Fruit fly (Drosophila melanogaster) whole organism, embryonic: ENCODE measurements around the gene CG11279.

Source experiments
- Abd-B ChIP-seq: fragments of 200-800 bp; sonication (Bioruptor generic); optimal IDR thresholded peaks from 2 replicates; lab custom pipeline; 2018; ENCODE audit warnings: missing biosample characterization, mild to moderate bottlenecking, missing genetic modification characterization, moderate library complexity
- Bgb ChIP-seq: fragments of 200-800 bp; sonication (Bioruptor generic); IDR thresholded peaks from 2 replicates; pipeline ENCODE4 v1.3.6; 2022; ENCODE audit warnings: missing biosample characterization, missing genetic modification characterization; ENCODE audit not compliant: partially characterized antibody
- CG10209 ChIP-seq: fragments of 200-800 bp; sonication (Bioruptor generic); optimal IDR thresholded peaks from 3 replicates; lab custom pipeline; 2017; ENCODE audit warnings: missing biosample characterization, mild to moderate bottlenecking, missing genetic modification characterization, missing genetic modification reagents
- CG1024 ChIP-seq: fragments of 200-800 bp; sonication (Bioruptor generic); IDR thresholded peaks from 2 replicates; pipeline ENCODE4 v1.3.6; 2022; ENCODE audit warnings: missing biosample characterization, missing genetic modification characterization
- CG12391 ChIP-seq: fragments of 200-800 bp; sonication (Bioruptor generic); optimal IDR thresholded peaks from 3 replicates; lab custom pipeline; 2018; ENCODE audit warnings: missing biosample characterization, mild to moderate bottlenecking, missing genetic modification characterization, moderate library complexity
- CG13287 ChIP-seq: fragments of 200-800 bp; sonication (Bioruptor generic); IDR thresholded peaks from 2 replicates; pipeline ENCODE4 v1.3.6; 2022; ENCODE audit warnings: missing biosample characterization, missing genetic modification characterization; ENCODE audit not compliant: partially characterized antibody
- CG13424 ChIP-seq: fragments of 200-800 bp; sonication (Bioruptor generic); optimal IDR thresholded peaks from 2 replicates; lab custom pipeline; 2019; ENCODE audit warnings: missing biosample characterization, mild to moderate bottlenecking, missing genetic modification characterization, moderate library complexity
- CG15269 ChIP-seq: fragments of 200-800 bp; sonication (Bioruptor generic); optimal IDR thresholded peaks from 2 replicates; lab custom pipeline; 2018; ENCODE audit warnings: missing biosample characterization, mild to moderate bottlenecking, missing genetic modification characterization, moderate library complexity
- CG15601 ChIP-seq: fragments of 200-800 bp; sonication (Bioruptor generic); optimal IDR thresholded peaks from 3 replicates; lab custom pipeline; 2019; ENCODE audit warnings: missing biosample characterization, mild to moderate bottlenecking, missing genetic modification characterization, moderate library complexity
- CG1603 ChIP-seq: fragments of 200-800 bp; sonication (Bioruptor generic); optimal IDR thresholded peaks from 2 replicates; lab custom pipeline; 2019; ENCODE audit warnings: missing biosample characterization, mild to moderate bottlenecking, missing genetic modification characterization, moderate library complexity
- CG16813 ChIP-seq: fragments of 200-800 bp; sonication (Bioruptor generic); IDR thresholded peaks from 3 replicates; pipeline ENCODE4 v1.3.6; 2022; ENCODE audit warnings: missing biosample characterization, missing genetic modification characterization; ENCODE audit not compliant: partially characterized antibody
- CG30403 ChIP-seq: fragments of 200-800 bp; sonication (Bioruptor generic); optimal IDR thresholded peaks from 3 replicates; lab custom pipeline; 2016; ENCODE audit warnings: missing biosample characterization, missing genetic modification characterization
- CG3163 ChIP-seq: fragments of 200-800 bp; sonication (Bioruptor generic); optimal IDR thresholded peaks from 3 replicates; lab custom pipeline; 2016; ENCODE audit warnings: missing biosample characterization, missing genetic modification characterization
- CG33557 ChIP-seq: fragments of 200-800 bp; sonication (Bioruptor generic); optimal IDR thresholded peaks from 2 replicates; lab custom pipeline; 2019; ENCODE audit warnings: missing biosample characterization, mild to moderate bottlenecking, missing genetic modification characterization, moderate library complexity
- CG3995 ChIP-seq: fragments of 200-800 bp; sonication (Bioruptor generic); optimal IDR thresholded peaks from 3 replicates; lab custom pipeline; 2016; ENCODE audit warnings: missing biosample characterization, missing genetic modification characterization
- CG4707 ChIP-seq: fragments of 200-800 bp; sonication (Bioruptor generic); optimal IDR thresholded peaks from 2 replicates; lab custom pipeline; 2018; ENCODE audit warnings: missing biosample characterization, mild to moderate bottlenecking, missing genetic modification characterization, moderate library complexity
- CG6654 ChIP-seq: fragments of 200-800 bp; sonication (Bioruptor generic); optimal IDR thresholded peaks from 2 replicates; lab custom pipeline; 2017; ENCODE audit warnings: missing biosample characterization, mild to moderate bottlenecking, missing genetic modification characterization
- CG9817 ChIP-seq: fragments of 200-800 bp; sonication (Bioruptor generic); optimal IDR thresholded peaks from 2 replicates; lab custom pipeline; 2018; ENCODE audit warnings: missing biosample characterization, mild to moderate bottlenecking, missing genetic modification characterization, moderate library complexity
- CoRest ChIP-seq: fragments of 200-800 bp; sonication (Bioruptor generic); optimal IDR thresholded peaks from 3 replicates; lab custom pipeline; 2018; ENCODE audit warnings: missing biosample characterization, mild to moderate bottlenecking, missing genetic modification characterization, moderate library complexity
- H15 ChIP-seq: fragments of 200-800 bp; sonication (Bioruptor generic); IDR thresholded peaks from 3 replicates; pipeline ENCODE4 v1.3.6; 2022; ENCODE audit warnings: missing biosample characterization, missing genetic modification characterization
- HLHmδ ChIP-seq: fragments of 200-800 bp; sonication (Bioruptor generic); optimal IDR thresholded peaks from 2 replicates; lab custom pipeline; 2018; ENCODE audit warnings: missing biosample characterization, mild to moderate bottlenecking, missing genetic modification characterization, moderate library complexity
- Hr3 ChIP-seq: fragments of 200-800 bp; sonication (Bioruptor generic); optimal IDR thresholded peaks from 3 replicates; lab custom pipeline; 2016; ENCODE audit warnings: missing biosample characterization, missing genetic modification characterization
- PHDP ChIP-seq: fragments of 200-800 bp; sonication (Bioruptor generic); optimal IDR thresholded peaks from 3 replicates; lab custom pipeline; 2018; ENCODE audit warnings: missing biosample characterization, mild to moderate bottlenecking, missing genetic modification characterization, moderate library complexity
- Side ChIP-seq: fragments of 200-800 bp; sonication (Bioruptor generic); optimal IDR thresholded peaks from 2 replicates; lab custom pipeline; 2016; ENCODE audit warnings: missing biosample characterization, missing genetic modification characterization
- Sry-β ChIP-seq: fragments of 200-800 bp; sonication (Bioruptor generic); optimal IDR thresholded peaks from 2 replicates; lab custom pipeline; 2018; ENCODE audit warnings: missing biosample characterization, mild to moderate bottlenecking, missing genetic modification characterization, moderate library complexity
- ap ChIP-seq: fragments of 200-800 bp; sonication (Bioruptor generic); IDR thresholded peaks from 2 replicates; pipeline ENCODE4 v1.3.6; 2022; ENCODE audit warnings: missing biosample characterization, missing genetic modification characterization
- az2 ChIP-seq: fragments of 200-800 bp; sonication (Bioruptor generic); optimal IDR thresholded peaks from 3 replicates; lab custom pipeline; 2016; ENCODE audit warnings: missing biosample characterization, missing genetic modification characterization
- bbx ChIP-seq: fragments of 200-800 bp; sonication (Bioruptor generic); IDR thresholded peaks from 2 replicates; pipeline ENCODE4 v1.3.6; 2022; ENCODE audit warnings: missing biosample characterization, missing genetic modification characterization; ENCODE audit not compliant: partially characterized antibody
- bcd ChIP-seq: fragments of 200-800 bp; sonication (Bioruptor generic); optimal IDR thresholded peaks from 2 replicates; lab custom pipeline; 2017; ENCODE audit warnings: missing biosample characterization, mild to moderate bottlenecking, missing genetic modification characterization
- cg ChIP-seq: fragments of 200-800 bp; sonication (Bioruptor generic); optimal IDR thresholded peaks from 3 replicates; lab custom pipeline; 2019; ENCODE audit warnings: missing biosample characterization, mild to moderate bottlenecking, missing genetic modification characterization, moderate library complexity
- crc ChIP-seq: fragments of 200-800 bp; sonication (Bioruptor generic); optimal IDR thresholded peaks from 2 replicates; lab custom pipeline; 2016; ENCODE audit warnings: missing biosample characterization, missing genetic modification characterization
- dysf ChIP-seq: fragments of 200-800 bp; sonication (Bioruptor generic); IDR thresholded peaks from 3 replicates; pipeline ENCODE4 v1.3.6; 2022; ENCODE audit warnings: missing biosample characterization, missing genetic modification characterization
- fru ChIP-seq: fragments of >200 bp; optimal IDR thresholded peaks from 2 replicates; lab custom pipeline; 2017
- gsb-n ChIP-seq: fragments of 200-800 bp; sonication (Bioruptor generic); optimal IDR thresholded peaks from 3 replicates; lab custom pipeline; 2018; ENCODE audit warnings: missing biosample characterization, mild to moderate bottlenecking, missing genetic modification characterization
- gt ChIP-seq: fragments of 200-800 bp; sonication (Bioruptor generic); IDR thresholded peaks from 2 replicates; pipeline ENCODE4 v1.3.6; 2022; ENCODE audit warnings: missing biosample characterization, missing genetic modification characterization
- ham ChIP-seq: fragments of 200-800 bp; sonication (Bioruptor generic); IDR thresholded peaks from 2 replicates; pipeline ENCODE4 v1.3.6; 2022; ENCODE audit warnings: missing biosample characterization, missing genetic modification characterization
- jumu ChIP-seq: fragments of 200-800 bp; sonication (Bioruptor generic); optimal IDR thresholded peaks from 3 replicates; lab custom pipeline; 2016; ENCODE audit warnings: missing biosample characterization, missing genetic modification characterization
- kah ChIP-seq: fragments of 200-800 bp; sonication (Bioruptor generic); optimal IDR thresholded peaks from 2 replicates; lab custom pipeline; 2018; ENCODE audit warnings: missing biosample characterization, mild to moderate bottlenecking, missing genetic modification characterization
- onecut ChIP-seq: fragments of 200-800 bp; sonication (Bioruptor generic); IDR thresholded peaks from 2 replicates; pipeline ENCODE4 v1.3.6; 2022; ENCODE audit warnings: missing biosample characterization, missing genetic modification characterization
- phol ChIP-seq: fragments of 200-800 bp; sonication (Bioruptor generic); optimal IDR thresholded peaks from 3 replicates; lab custom pipeline; 2018; ENCODE audit warnings: missing biosample characterization, mild to moderate bottlenecking, missing genetic modification characterization, moderate library complexity
- pum ChIP-seq: fragments of 200-800 bp; sonication (Bioruptor generic); optimal IDR thresholded peaks from 2 replicates; lab custom pipeline; 2016; ENCODE audit warnings: missing biosample characterization, missing genetic modification characterization
- scrt ChIP-seq: fragments of 200-800 bp; sonication (Bioruptor generic); optimal IDR thresholded peaks from 2 replicates; lab custom pipeline; 2018; ENCODE audit warnings: missing biosample characterization, mild to moderate bottlenecking, missing genetic modification characterization, moderate library complexity
- trem ChIP-seq: fragments of 200-800 bp; optimal IDR thresholded peaks from 3 replicates; lab custom pipeline; 2019; ENCODE audit warnings: missing biosample characterization, mild to moderate bottlenecking, missing genetic modification characterization, moderate library complexity
- tx ChIP-seq: fragments of 200-800 bp; sonication (Bioruptor generic); optimal IDR thresholded peaks from 2 replicates; lab custom pipeline; 2016; ENCODE audit warnings: missing biosample characterization, missing genetic modification characterization
- unc-4 ChIP-seq: fragments of 200-800 bp; sonication (Bioruptor generic); IDR thresholded peaks from 2 replicates; pipeline ENCODE4 v1.3.6; 2022; ENCODE audit warnings: missing biosample characterization, missing genetic modification characterization; ENCODE audit not compliant: partially characterized antibody
- wek ChIP-seq: fragments of 200-800 bp; sonication (Bioruptor generic); optimal IDR thresholded peaks from 3 replicates; lab custom pipeline; 2018; ENCODE audit warnings: missing biosample characterization, mild to moderate bottlenecking, missing genetic modification characterization, moderate library complexity

Gene CG11279

dm6 chr3L:13031326-13031725 lies 15.5 kb upstream of the CG11279 start (continued):
- no peak for TF ChIP-seq trem (tag; lab: Kevin White, UChicago)
- no peak for TF ChIP-seq jumu (GFP tag; lab: Kevin White, UChicago)
- no peak for TF ChIP-seq scrt (GFP tag; lab: Kevin White, UChicago)

DNA sequence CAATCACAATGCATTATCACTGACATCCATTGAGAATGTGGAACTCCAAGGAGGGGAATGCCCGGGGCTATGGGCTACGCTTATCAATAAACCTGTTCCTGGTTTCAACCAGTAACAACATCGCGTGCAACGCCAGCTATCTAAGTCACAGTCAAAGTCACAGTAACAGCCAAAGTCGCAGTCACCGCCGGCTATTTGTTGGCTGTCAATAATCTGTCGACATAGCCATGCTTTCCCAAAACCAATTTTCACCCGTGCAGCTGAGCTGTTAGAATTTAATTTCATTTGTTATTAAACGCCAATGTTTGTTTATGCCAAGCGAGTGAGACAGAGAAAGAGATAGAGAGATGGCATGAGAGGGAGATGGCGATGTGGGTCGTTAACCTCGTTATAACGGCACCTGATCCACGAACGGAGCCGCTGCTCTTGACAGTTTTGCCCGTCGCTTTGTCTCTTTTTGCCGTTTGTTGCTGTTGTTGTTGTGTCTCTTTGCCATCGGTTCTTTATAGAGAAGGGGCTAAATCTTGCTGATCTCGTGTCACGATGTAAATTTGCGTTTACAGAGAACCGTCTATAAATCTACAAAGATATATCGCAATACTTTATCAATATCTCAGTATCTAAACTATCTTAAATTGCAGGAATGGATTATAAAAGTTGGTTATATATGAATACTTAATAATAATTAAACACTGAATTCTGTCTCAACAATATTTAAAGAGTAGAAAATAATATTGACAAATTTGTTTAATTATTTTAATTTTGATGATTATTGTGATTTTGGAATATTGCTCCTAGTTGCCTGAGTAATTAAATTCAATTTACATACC lies 14.5 kb upstream of the CG11279 start:
- TF ChIP-seq Abd-B (peak; percentile 21), HLHmδ (peak; percentile 63), cg (GFP tag; lab: Kevin White, UChicago) (no peak), Sry-β (peak; percentile 20), bbx (GFP tag; lab: Robert Waterston, UW) (0 out of 2 replicates have a peak, but pooled peaks have one; percentile 26), CG16813 (peak; percentile 60; the same call in 2 of the 3 replicates), CG4707 (GFP tag; lab: Kevin White, UChicago) (peak; percentile 59), CG3995 (GFP tag; lab: Kevin White, UChicago) (peak; percentile 96), CG6654 (GFP tag; lab: Kevin White, UChicago) (no peak), gt (GFP tag; lab: Robert Waterston, UW) (no peak), CG15601 (tag; lab: Kevin White, UChicago) (peak; percentile 93), pum (GFP tag; lab: Kevin White, UChicago) (no peak), kah (no peak), ham (GFP tag; lab: Robert Waterston, UW) (no peak), H15 (GFP tag; lab: Robert Waterston, UW) (no peak), wek (GFP tag; lab: Kevin White, UChicago) (peak; percentile 36), phol (tag; lab: Kevin White, UChicago) (peak; percentile 37), Hr3 (GFP tag; lab: Kevin White, UChicago) (peak; percentile 16), Bgb (GFP tag; lab: Robert Waterston, UW) (no peak), CG33557 (GFP tag; lab: Kevin White, UChicago) (peak; percentile 5), CG13287 (GFP tag; lab: Robert Waterston, UW) (peak; percentile 41; the same call in 1 of the 2 replicates), CG1024 (0 out of 2 replicates have a peak, but pooled peaks have one; percentile 5), onecut (0 out of 2 replicates have a peak, but pooled peaks have one; percentile 24), CG3163 (GFP tag; lab: Kevin White, UChicago) (no peak), CG1603 (peak; percentile 51), gsb-n (tag; lab: Kevin White, UChicago) (peak; percentile 68), unc-4 (peak; percentile 35; the same call in 1 of the 2 replicates), CG30403 (GFP tag; lab: Kevin White, UChicago) (peak; percentile 15), tx (no peak), CoRest (tag; lab: Kevin White, UChicago) (peak; percentile 30), crc (GFP tag; lab: Kevin White, UChicago) (no peak), PHDP (tag; lab: Kevin White, UChicago) (no peak), az2 (GFP tag; lab: Kevin White, UChicago) (peak; percentile 4), dysf (0 out of 3 replicates have a peak, but pooled peaks have one; percentile 28), CG12391 (tag; lab: Kevin White, UChicago) (peak; percentile 53), bcd (GFP tag; lab: Kevin White, UChicago) (peak; percentile 3), ap (no peak), fru (no peak), CG9817 (tag; lab: Kevin White, UChicago) (no peak), CG15269 (tag; lab: Kevin White, UChicago) (peak; percentile 56), CG13424 (tag; lab: Kevin White, UChicago) (peak; percentile 10), CG10209 (peak; percentile 11), Side (GFP tag; lab: Kevin White, UChicago) (no peak)
